Fruit fly (Drosophila melanogaster) whole organism, embryonic: Measurements from ENCODE around the gene NC2beta.

Source experiments
- CG10267 ChIP-seq: fragments of 200-800 bp; sonication (Bioruptor generic); optimal IDR thresholded peaks from 2 replicates; lab custom pipeline; 2018; ENCODE audit warnings: missing biosample characterization, mild to moderate bottlenecking, missing genetic modification characterization, moderate library complexity
- CG11247 ChIP-seq: fragments of 200-800 bp; sonication (Bioruptor generic); IDR thresholded peaks from 2 replicates; pipeline ENCODE4 v1.3.6; 2022; ENCODE audit warnings: missing biosample characterization, missing genetic modification characterization
- CG15514 ChIP-seq: fragments of 200-800 bp; sonication (Bioruptor generic); optimal IDR thresholded peaks from 3 replicates; lab custom pipeline; 2017; ENCODE audit warnings: missing biosample characterization, missing genetic modification characterization, mild to moderate bottlenecking, moderate library complexity, missing genetic modification reagents
- CG1647 ChIP-seq: fragments of 200-800 bp; sonication (Bioruptor generic); optimal IDR thresholded peaks from 3 replicates; lab custom pipeline; 2016; ENCODE audit warnings: missing biosample characterization, missing genetic modification characterization
- CG2120 ChIP-seq: fragments of 200-800 bp; sonication (Bioruptor generic); optimal IDR thresholded peaks from 3 replicates; lab custom pipeline; 2016; ENCODE audit warnings: missing biosample characterization, missing genetic modification characterization
- CG2129 ChIP-seq: fragments of 200-800 bp; sonication (Bioruptor generic); IDR thresholded peaks from 2 replicates; pipeline ENCODE4 v1.3.6; 2022; ENCODE audit warnings: missing biosample characterization, missing genetic modification characterization; ENCODE audit not compliant: partially characterized antibody
- CG3847 ChIP-seq: fragments of 200-800 bp; sonication (Bioruptor generic); IDR thresholded peaks from 2 replicates; pipeline ENCODE4 v1.3.6; 2022; ENCODE audit warnings: missing biosample characterization, missing genetic modification characterization
- CG42726 ChIP-seq: fragments of 200-800 bp; sonication (Bioruptor generic); IDR thresholded peaks from 2 replicates; pipeline ENCODE4 v1.3.6; 2022; ENCODE audit warnings: missing biosample characterization, missing genetic modification characterization; ENCODE audit not compliant: partially characterized antibody
- CG4282 ChIP-seq: fragments of 200-800 bp; sonication (Bioruptor generic); optimal IDR thresholded peaks from 2 replicates; lab custom pipeline; 2016; ENCODE audit warnings: missing biosample characterization, missing genetic modification characterization
- CG4360 ChIP-seq: fragments of 200-800 bp; sonication (Bioruptor generic); IDR thresholded peaks from 2 replicates; pipeline ENCODE4 v1.3.6; 2022; ENCODE audit warnings: missing biosample characterization, missing genetic modification characterization
- CG6272 ChIP-seq: fragments of 200-800 bp; sonication (Bioruptor generic); IDR thresholded peaks from 2 replicates; pipeline ENCODE4 v1.3.6; 2022; ENCODE audit warnings: missing biosample characterization, missing genetic modification characterization
- CG7357 ChIP-seq: fragments of 200-800 bp; sonication (Bioruptor generic); IDR thresholded peaks from 3 replicates; pipeline ENCODE4 v1.3.6; 2022; ENCODE audit warnings: missing biosample characterization, missing genetic modification characterization
- CG7745 ChIP-seq: fragments of 200-800 bp; sonication (Bioruptor generic); optimal IDR thresholded peaks from 2 replicates; lab custom pipeline; 2018; ENCODE audit warnings: missing biosample characterization, mild to moderate bottlenecking, missing genetic modification characterization, moderate library complexity
- Dad ChIP-seq: fragments of 200-800 bp; sonication (Bioruptor generic); optimal IDR thresholded peaks from 3 replicates; lab custom pipeline; 2016; ENCODE audit warnings: missing biosample characterization, missing genetic modification characterization
- Dip3 ChIP-seq: fragments of 200-800 bp; sonication (Bioruptor generic); optimal IDR thresholded peaks from 3 replicates; lab custom pipeline; 2016; ENCODE audit warnings: missing biosample characterization, missing genetic modification characterization
- Dp ChIP-seq: fragments of 200-800 bp; sonication (Bioruptor generic); optimal IDR thresholded peaks from 2 replicates; lab custom pipeline; 2018; ENCODE audit warnings: missing biosample characterization, mild to moderate bottlenecking, missing genetic modification characterization, moderate library complexity
- Elba2 ChIP-seq: fragments of 200-800 bp; sonication (Bioruptor generic); optimal IDR thresholded peaks from 3 replicates; lab custom pipeline; 2016; ENCODE audit warnings: missing biosample characterization, missing genetic modification characterization
- HLH3B ChIP-seq: fragments of 200-800 bp; sonication (Bioruptor generic); IDR thresholded peaks from 2 replicates; pipeline ENCODE4 v1.3.6; 2022; ENCODE audit warnings: missing biosample characterization, missing genetic modification characterization
- HmgD ChIP-seq: fragments of 200-800 bp; sonication (Bioruptor generic); optimal IDR thresholded peaks from 3 replicates; lab custom pipeline; 2016; ENCODE audit warnings: missing biosample characterization, missing genetic modification characterization
- Side ChIP-seq: fragments of 200-800 bp; sonication (Bioruptor generic); optimal IDR thresholded peaks from 2 replicates; lab custom pipeline; 2016; ENCODE audit warnings: missing biosample characterization, missing genetic modification characterization
- Six4 ChIP-seq: fragments of 200-800 bp; sonication (Bioruptor generic); optimal IDR thresholded peaks from 2 replicates; lab custom pipeline; 2016; ENCODE audit warnings: missing biosample characterization, missing genetic modification characterization
- Sry-β ChIP-seq: fragments of 200-800 bp; sonication (Bioruptor generic); optimal IDR thresholded peaks from 2 replicates; lab custom pipeline; 2018; ENCODE audit warnings: missing biosample characterization, mild to moderate bottlenecking, missing genetic modification characterization, moderate library complexity
- Taf1 ChIP-seq: fragments of 200-800 bp; sonication (Bioruptor generic); IDR thresholded peaks from 2 replicates; pipeline ENCODE4 v1.3.6; 2022; ENCODE audit warnings: missing biosample characterization, missing genetic modification characterization
- ato ChIP-seq: fragments of 200-800 bp; sonication (Bioruptor generic); IDR thresholded peaks from 2 replicates; pipeline ENCODE4 v1.3.6; 2022; ENCODE audit warnings: missing biosample characterization, missing genetic modification characterization; ENCODE audit not compliant: partially characterized antibody
- bab2 ChIP-seq: fragments of 200-800 bp; sonication (Bioruptor generic); optimal IDR thresholded peaks from 2 replicates; lab custom pipeline; 2016; ENCODE audit warnings: missing biosample characterization, missing genetic modification characterization
- caup ChIP-seq: fragments of 200-800 bp; sonication (Bioruptor generic); optimal IDR thresholded peaks from 3 replicates; lab custom pipeline; 2017; ENCODE audit warnings: missing biosample characterization, mild to moderate bottlenecking, missing genetic modification characterization, moderate library complexity; ENCODE audit not compliant: severe bottlenecking
- cg ChIP-seq: fragments of 200-800 bp; sonication (Bioruptor generic); optimal IDR thresholded peaks from 3 replicates; lab custom pipeline; 2019; ENCODE audit warnings: missing biosample characterization, mild to moderate bottlenecking, missing genetic modification characterization, moderate library complexity
- chn ChIP-seq: fragments of 200-800 bp; sonication (Bioruptor generic); optimal IDR thresholded peaks from 2 replicates; lab custom pipeline; 2016; ENCODE audit warnings: missing biosample characterization, missing genetic modification characterization
- hb ChIP-seq: fragments of 200-800 bp; sonication (Bioruptor generic); IDR thresholded peaks from 3 replicates; pipeline ENCODE4 v1.3.6; 2022; ENCODE audit warnings: missing biosample characterization, missing genetic modification characterization; ENCODE audit not compliant: partially characterized antibody
- insv ChIP-seq, 2 experiments: fragments of 200-800 bp; sonication (Bioruptor generic); optimal IDR thresholded peaks; 3 replicates each; lab custom pipeline; 2016 to 2018; ENCODE audit warnings: missing biosample characterization in 2 of 2, missing genetic modification characterization in 2 of 2
- inv ChIP-seq: fragments of 200-800 bp; sonication (Bioruptor generic); IDR thresholded peaks from 2 replicates; pipeline ENCODE4 v1.3.6; 2022; ENCODE audit warnings: missing biosample characterization, missing genetic modification characterization; ENCODE audit not compliant: partially characterized antibody
- kni ChIP-seq: fragments of 200-800 bp; sonication (Bioruptor generic); optimal IDR thresholded peaks from 3 replicates; lab custom pipeline; 2017; ENCODE audit warnings: mild to moderate bottlenecking, missing biosample characterization, missing genetic modification reagents, missing genetic modification characterization
- knrl ChIP-seq: fragments of 200-800 bp; sonication (Bioruptor generic); IDR thresholded peaks from 3 replicates; pipeline ENCODE4 v1.3.6; 2022; ENCODE audit warnings: missing biosample characterization, missing genetic modification characterization; ENCODE audit not compliant: partially characterized antibody
- pros ChIP-seq: fragments of 200-800 bp; sonication (Bioruptor generic); optimal IDR thresholded peaks from 3 replicates; lab custom pipeline; 2019; ENCODE audit warnings: missing biosample characterization, mild to moderate bottlenecking, missing genetic modification characterization, moderate library complexity
- scrt ChIP-seq: fragments of 200-800 bp; sonication (Bioruptor generic); optimal IDR thresholded peaks from 2 replicates; lab custom pipeline; 2018; ENCODE audit warnings: missing biosample characterization, mild to moderate bottlenecking, missing genetic modification characterization, moderate library complexity
- sens ChIP-seq: fragments of 200-800 bp; sonication (Bioruptor generic); peaks from one replicate; lab custom pipeline; 2016; ENCODE audit warnings: missing biosample characterization, missing genetic modification characterization
- sna ChIP-seq: fragments of 200-800 bp; sonication (Bioruptor generic); IDR thresholded peaks from 2 replicates; pipeline ENCODE4 v1.3.6; 2022; ENCODE audit warnings: missing biosample characterization, missing genetic modification characterization; ENCODE audit not compliant: partially characterized antibody
- tx ChIP-seq: fragments of 200-800 bp; sonication (Bioruptor generic); optimal IDR thresholded peaks from 2 replicates; lab custom pipeline; 2016; ENCODE audit warnings: missing biosample characterization, missing genetic modification characterization
- zfh1 ChIP-seq: fragments of 200-800 bp; sonication (Bioruptor generic); IDR thresholded peaks from 3 replicates; pipeline ENCODE4 v1.3.6; 2022; ENCODE audit warnings: missing biosample characterization, missing genetic modification characterization

NC2beta gene

dm6 chr2L:15039309-15039772 lies 31.7 kb downstream of the NC2beta start (continued):
- TF ChIP-seq kni (GFP tag; lab: Kevin White, UChicago) (no peak), caup (GFP tag; lab: Kevin White, UChicago) (peak; percentile 21), CG6272 (GFP tag; lab: Robert Waterston, UW) (peak; percentile 55; the same call in 1 of the 2 replicates), Dip3 (GFP tag; lab: Kevin White, UChicago) (peak; percentile 37), Sry-β (GFP tag; lab: Kevin White, UChicago) (peak; percentile 92), sna (GFP tag; lab: Robert Waterston, UW) (peak; percentile 65), CG2120 (GFP tag; lab: Kevin White, UChicago) (peak; percentile 60), CG7357 (GFP tag; lab: Robert Waterston, UW) (no peak), knrl (GFP tag; lab: Robert Waterston, UW) (peak; percentile 85), bab2 (peak; percentile 24), Dp (GFP tag; lab: Kevin White, UChicago) (peak; percentile 25), CG4360 (GFP tag; lab: Robert Waterston, UW) (peak; percentile 92), HLH3B (GFP tag; lab: Robert Waterston, UW) (no peak), ato (GFP tag; lab: Robert Waterston, UW) (peak; percentile 87), CG4282 (GFP tag; lab: Kevin White, UChicago) (peak; percentile 21), inv (peak; percentile 84), Side (GFP tag; lab: Kevin White, UChicago) (no peak), CG3847 (peak; percentile 79), CG2129 (GFP tag; lab: Robert Waterston, UW) (peak; percentile 70), CG1647 (GFP tag; lab: Kevin White, UChicago) (peak; percentile 48), CG10267 (tag; lab: Kevin White, UChicago) (peak; percentile 92), Elba2 (peak; percentile 39), CG15514 (GFP tag; lab: Kevin White, UChicago) (peak; percentile 58), hb (GFP tag; lab: Robert Waterston, UW) (peak; percentile 86), CG42726 (GFP tag; lab: Robert Waterston, UW) (peak; percentile 95), Taf1 (GFP tag; lab: Robert Waterston, UW) (no peak), HmgD (peak; percentile 14), scrt (GFP tag; lab: Kevin White, UChicago) (no peak), Dad (GFP tag; lab: Kevin White, UChicago) (peak; percentile 8), Six4 (GFP tag; lab: Kevin White, UChicago) (no peak), cg (peak; percentile 55)

DNA sequence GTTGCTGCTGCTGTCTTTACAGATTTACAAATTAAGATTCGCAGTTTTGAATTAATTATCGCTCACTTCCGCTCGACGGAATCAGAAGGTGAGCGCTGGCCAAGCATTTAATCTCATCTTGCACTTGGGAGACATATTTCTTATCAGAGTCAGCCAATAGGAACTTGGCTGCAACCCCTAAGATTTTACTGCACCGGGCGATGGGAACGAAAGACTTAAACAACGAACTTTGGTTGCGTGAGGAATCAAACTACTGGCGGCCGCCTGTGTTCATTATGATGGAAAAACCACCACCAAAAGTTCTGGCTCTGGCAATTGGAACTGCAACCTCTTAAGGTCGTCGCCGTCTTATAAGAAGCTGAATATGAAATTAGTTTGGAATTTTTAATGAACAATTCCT lies 36.1 kb downstream of the NC2beta start:
- peak in 1 of 2 experiments; percentile 89 for TF ChIP-seq insv (GFP tag; optimal IDR thresholded peaks at IDR 0.05; lab: Kevin White, UChicago)
- no peak for TF ChIP-seq tx (GFP tag; lab: Kevin White, UChicago)
- peak; percentile 82 for TF ChIP-seq pros
- no peak for TF ChIP-seq chn (GFP tag; lab: Kevin White, UChicago)
- no peak for TF ChIP-seq CG7745
- TF ChIP-seq zfh1 (GFP tag; lab: Robert Waterston, UW), result no peak
- peak; percentile 49; the same call in 1 of the 2 replicates for TF ChIP-seq CG11247 (GFP tag; lab: Robert Waterston, UW)
- TF ChIP-seq Elba2, result peak; percentile 99
- peak; percentile 39 for TF ChIP-seq sens (GFP tag; lab: Kevin White, UChicago)
